Worm (Caenorhabditis elegans) whole organism, L4 larva: ENCODE measurements around the gene emb-9.

Source experiments
- F44E2.7 ChIP-seq: fragments of 200-800 bp; sonication (Bioruptor generic); IDR thresholded peaks from 2 replicates; pipeline ENCODE4 v2.1.2; 2022; ENCODE audit warnings: missing genetic modification characterization, missing compliant biosample characterization
- dpl-1 ChIP-seq: fragments of 150-350 bp; optimal IDR thresholded peaks from 2 replicates; lab custom pipeline; 2014; ENCODE audit warnings: missing biosample characterization, missing genetic modification reagents, missing genetic modification characterization
- hlh-11 ChIP-seq: fragments of 200-800 bp; sonication (Bioruptor generic); optimal IDR thresholded peaks from 2 replicates; lab custom pipeline; 2018; ENCODE audit warnings: mild to moderate bottlenecking, missing genetic modification characterization, missing compliant biosample characterization
- lir-3 ChIP-seq: sonication (generic microtip); optimal IDR thresholded peaks from 2 replicates; lab custom pipeline; 2016; ENCODE audit warnings: mild to moderate bottlenecking, missing genetic modification characterization, missing compliant biosample characterization
- mes-2 ChIP-seq: sonication (generic microtip); optimal IDR thresholded peaks from 2 replicates; lab custom pipeline; 2016; ENCODE audit warnings: missing genotype, mild to moderate bottlenecking, missing genetic modification characterization, missing compliant biosample characterization; ENCODE audit not compliant: poor library complexity, severe bottlenecking
- nhr-237 ChIP-seq: sonication (generic microtip); optimal IDR thresholded peaks from 2 replicates; lab custom pipeline; 2017; ENCODE audit warnings: missing biosample characterization, missing genetic modification characterization
- tra-1 ChIP-seq: fragments of 200-800 bp; sonication (Bioruptor generic); IDR thresholded peaks from 2 replicates; pipeline ENCODE4 v1.3.6; 2022; ENCODE audit warnings: missing genetic modification reagents, missing genetic modification characterization, missing compliant biosample characterization
- vab-7 ChIP-seq: fragments of 200-800 bp; sonication (Bioruptor generic); IDR thresholded peaks from 2 replicates; pipeline ENCODE4 v1.3.6; 2022; ENCODE audit warnings: missing genetic modification reagents, missing genetic modification characterization, missing compliant biosample characterization

ce11 chrIII:9322010-9322409, 22.2 kb downstream of the emb-9 start, which contains the start of gene cpb-1:
- TF ChIP-seq dpl-1 (GFP tag; lab: Kevin White, UChicago) (no peak), lir-3 (tag; lab: Kevin White, UChicago) (no peak), tra-1 (GFP tag; lab: Robert Waterston, UW) (no peak), nhr-237 (tag; lab: Kevin White, UChicago) (no peak), mes-2 (tag; lab: Kevin White, UChicago) (no peak), hlh-11 (no peak), vab-7 (no peak), F44E2.7 (GFP tag; lab: Robert Waterston, UW) (no peak)
